Fruit fly (Drosophila melanogaster) whole organism, embryonic: ENCODE results near the gene CG7506.

Experiments used
- ATbp ChIP-seq: fragments of 200-800 bp; sonication (Bioruptor generic); optimal IDR thresholded peaks from 2 replicates; lab custom pipeline; 2017; ENCODE audit warnings: missing biosample characterization, mild to moderate bottlenecking, missing genetic modification characterization, missing genetic modification reagents
- Awh ChIP-seq: fragments of 200-800 bp; sonication (Bioruptor generic); IDR thresholded peaks from 2 replicates; pipeline ENCODE4, ENCODE4 v1.3.6; 2022; ENCODE audit warnings: missing biosample characterization, missing genetic modification characterization
- BtbVII ChIP-seq: fragments of 200-800 bp; sonication (Bioruptor generic); optimal IDR thresholded peaks from 3 replicates; lab custom pipeline; 2017; ENCODE audit warnings: missing biosample characterization, mild to moderate bottlenecking, missing genetic modification characterization
- CG10274 ChIP-seq: fragments of 200-800 bp; sonication (Bioruptor generic); optimal IDR thresholded peaks from 3 replicates; lab custom pipeline; 2017; ENCODE audit warnings: missing biosample characterization, mild to moderate bottlenecking, missing genetic modification characterization
- CG12219 ChIP-seq: fragments of 200-800 bp; sonication (Bioruptor generic); optimal IDR thresholded peaks from 3 replicates; lab custom pipeline; 2018; ENCODE audit warnings: missing biosample characterization, mild to moderate bottlenecking, missing genetic modification characterization
- CG1233 ChIP-seq: fragments of 200-800 bp; sonication (Bioruptor generic); optimal IDR thresholded peaks from 4 replicates; lab custom pipeline; 2018; ENCODE audit warnings: missing biosample characterization, mild to moderate bottlenecking, missing genetic modification characterization
- CG13624 ChIP-seq: fragments of 200-800 bp; sonication (Bioruptor generic); optimal IDR thresholded peaks from 2 replicates; lab custom pipeline; 2016; ENCODE audit warnings: missing biosample characterization, missing genetic modification characterization
- CG14014 ChIP-seq: fragments of 200-800 bp; sonication (Bioruptor generic); IDR thresholded peaks from 2 replicates; pipeline ENCODE4 v1.3.6; 2022; ENCODE audit warnings: missing biosample characterization, missing genetic modification characterization
- CG1603 ChIP-seq: fragments of 200-800 bp; sonication (Bioruptor generic); optimal IDR thresholded peaks from 2 replicates; lab custom pipeline; 2019; ENCODE audit warnings: missing biosample characterization, mild to moderate bottlenecking, missing genetic modification characterization, moderate library complexity
- CG1832 ChIP-seq: fragments of 200-800 bp; sonication (Bioruptor generic); optimal IDR thresholded peaks from 2 replicates; lab custom pipeline; 2017; ENCODE audit warnings: missing biosample characterization, mild to moderate bottlenecking, missing genetic modification characterization, inconsistent platforms
- CG18619 ChIP-seq: fragments of 200-800 bp; sonication (Bioruptor generic); optimal IDR thresholded peaks from 3 replicates; lab custom pipeline; 2017; ENCODE audit warnings: missing biosample characterization, mild to moderate bottlenecking, missing genetic modification characterization
- CG2116 ChIP-seq: fragments of 200-800 bp; sonication (Bioruptor generic); optimal IDR thresholded peaks from 3 replicates; lab custom pipeline; 2018; ENCODE audit warnings: missing biosample characterization, mild to moderate bottlenecking, missing genetic modification characterization
- CG2875 ChIP-seq: fragments of 200-800 bp; sonication (Bioruptor generic); optimal IDR thresholded peaks from 2 replicates; lab custom pipeline; 2017; ENCODE audit warnings: missing biosample characterization, mild to moderate bottlenecking, missing genetic modification characterization, missing genetic modification reagents
- CG31224 ChIP-seq: fragments of 200-800 bp; sonication (Bioruptor generic); IDR thresholded peaks from 2 replicates; pipeline ENCODE4 v1.3.6; 2022; ENCODE audit warnings: missing biosample characterization, missing genetic modification characterization
- CG34422 ChIP-seq: fragments of 200-800 bp; sonication (Bioruptor generic); IDR thresholded peaks from 3 replicates; pipeline ENCODE4 v1.3.6; 2022; ENCODE audit warnings: missing biosample characterization, missing genetic modification characterization
- CG6813 ChIP-seq: fragments of 200-800 bp; sonication (Bioruptor generic); optimal IDR thresholded peaks from 2 replicates; lab custom pipeline; 2017; ENCODE audit warnings: missing biosample characterization, missing genetic modification characterization, mild to moderate bottlenecking, moderate library complexity, missing genetic modification reagents
- CG9797 ChIP-seq: fragments of 200-800 bp; sonication (Bioruptor generic); optimal IDR thresholded peaks from 3 replicates; lab custom pipeline; 2018; ENCODE audit warnings: missing biosample characterization, mild to moderate bottlenecking, missing genetic modification characterization
- CrebB ChIP-seq: fragments of 200-800 bp; sonication (Bioruptor generic); optimal IDR thresholded peaks from 3 replicates; lab custom pipeline; 2018; ENCODE audit warnings: missing biosample characterization, mild to moderate bottlenecking, missing genetic modification characterization
- Dbx ChIP-seq: fragments of 200-800 bp; sonication (Bioruptor generic); IDR thresholded peaks from 3 replicates; pipeline ENCODE4 v1.3.6; 2022; ENCODE audit warnings: missing biosample characterization, missing genetic modification characterization
- Ets65A ChIP-seq: fragments of 200-800 bp; sonication (Bioruptor generic); peaks from one replicate; lab custom pipeline; 2016; ENCODE audit warnings: missing biosample characterization, missing genetic modification characterization
- HLH3B ChIP-seq: fragments of 200-800 bp; sonication (Bioruptor generic); IDR thresholded peaks from 2 replicates; pipeline ENCODE4 v1.3.6; 2022; ENCODE audit warnings: missing biosample characterization, missing genetic modification characterization
- Hr3 ChIP-seq: fragments of 200-800 bp; sonication (Bioruptor generic); optimal IDR thresholded peaks from 3 replicates; lab custom pipeline; 2016; ENCODE audit warnings: missing biosample characterization, missing genetic modification characterization
- Jarid2 ChIP-seq: fragments of 200-800 bp; sonication (Bioruptor generic); optimal IDR thresholded peaks from 3 replicates; lab custom pipeline; 2017; ENCODE audit warnings: mild to moderate bottlenecking, missing biosample characterization, missing genetic modification reagents, missing genetic modification characterization
- Lpt ChIP-seq: fragments of >200 bp; optimal IDR thresholded peaks from 2 replicates; lab custom pipeline; 2018; ENCODE audit warnings: missing biosample characterization, missing genetic modification characterization
- NfI ChIP-seq: fragments of 200-800 bp; sonication (Bioruptor generic); optimal IDR thresholded peaks from 3 replicates; lab custom pipeline; 2018; ENCODE audit warnings: missing biosample characterization, mild to moderate bottlenecking, missing genetic modification characterization, moderate library complexity
- Oaz ChIP-seq: fragments of 200-800 bp; sonication (Bioruptor generic); IDR thresholded peaks from 2 replicates; pipeline ENCODE4 v1.3.6; 2022; ENCODE audit warnings: missing biosample characterization, missing genetic modification characterization
- Rfx ChIP-seq: fragments of 200-800 bp; sonication (Bioruptor generic); IDR thresholded peaks from 2 replicates; pipeline ENCODE4 v1.3.6; 2022; ENCODE audit warnings: missing biosample characterization, missing genetic modification characterization
- Scr ChIP-seq: fragments of 200-800 bp; sonication (Bioruptor generic); IDR thresholded peaks from 2 replicates; pipeline ENCODE4 v1.3.6; 2022; ENCODE audit warnings: missing biosample characterization, missing genetic modification characterization; ENCODE audit not compliant: partially characterized antibody
- Trl ChIP-seq, 3 experiments: fragments of >200 bp in 2 of 3; fragments of 200-800 bp in 1 of 3; sonication (Bioruptor generic) in 1 of 3; optimal IDR thresholded peaks; 2 replicates in 1 of 3; 3 replicates in 2 of 3; lab custom pipeline; 2016 to 2017; ENCODE audit warnings: missing biosample characterization in 1 of 3, missing genetic modification characterization in 1 of 3
- amos ChIP-seq: fragments of 200-800 bp; sonication (Bioruptor generic); IDR thresholded peaks from 2 replicates; pipeline ENCODE4 v1.3.6; 2022; ENCODE audit warnings: missing biosample characterization, missing genetic modification characterization; ENCODE audit not compliant: partially characterized antibody
- ara ChIP-seq: fragments of 200-800 bp; sonication (Bioruptor generic); IDR thresholded peaks from 2 replicates; pipeline ENCODE4 v1.3.6; 2022; ENCODE audit warnings: missing biosample characterization, missing genetic modification characterization
- cad ChIP-seq: fragments of >200 bp; optimal IDR thresholded peaks from 2 replicates; lab custom pipeline; 2017; ENCODE audit warnings: missing biosample characterization, missing genetic modification characterization
- cato ChIP-seq: fragments of 200-800 bp; sonication (Bioruptor generic); optimal IDR thresholded peaks from 2 replicates; lab custom pipeline; 2016; ENCODE audit warnings: missing biosample characterization, missing genetic modification characterization, borderline replicate concordance
- dan ChIP-seq: fragments of 200-800 bp; sonication (Bioruptor generic); IDR thresholded peaks from 2 replicates; pipeline ENCODE4 v1.3.6; 2022; ENCODE audit warnings: missing biosample characterization, missing genetic modification characterization
- dpn ChIP-seq, 2 experiments: fragments of 200-800 bp; sonication (Bioruptor generic); optimal IDR thresholded peaks; 3 replicates each; lab custom pipeline; 2016; ENCODE audit warnings: missing biosample characterization in 2 of 2, missing genetic modification characterization in 2 of 2
- fd3F ChIP-seq: fragments of 200-800 bp; sonication (Bioruptor generic); optimal IDR thresholded peaks from 2 replicates; lab custom pipeline; 2018; ENCODE audit warnings: missing biosample characterization, mild to moderate bottlenecking, missing genetic modification characterization, moderate library complexity
- fd64A ChIP-seq: fragments of 200-800 bp; sonication (Bioruptor generic); optimal IDR thresholded peaks from 3 replicates; lab custom pipeline; 2018; ENCODE audit warnings: missing biosample characterization, mild to moderate bottlenecking, missing genetic modification characterization
- ftz-f1 ChIP-seq: fragments of 200-800 bp; sonication (Bioruptor generic); optimal IDR thresholded peaks from 2 replicates; lab custom pipeline; 2016; ENCODE audit warnings: missing biosample characterization, missing genetic modification characterization
- gcm2 ChIP-seq: fragments of 200-800 bp; sonication (Bioruptor generic); optimal IDR thresholded peaks from 2 replicates; lab custom pipeline; 2016; ENCODE audit warnings: missing biosample characterization, missing genetic modification characterization
- gfzf ChIP-seq: fragments of 200-800 bp; sonication (Bioruptor generic); optimal IDR thresholded peaks from 2 replicates; lab custom pipeline; 2016; ENCODE audit warnings: missing biosample characterization, mild to moderate bottlenecking, missing genetic modification characterization, moderate library complexity
- grau ChIP-seq: fragments of 200-800 bp; optimal IDR thresholded peaks from 3 replicates; lab custom pipeline; 2019; ENCODE audit warnings: missing biosample characterization, mild to moderate bottlenecking, missing genetic modification characterization, moderate library complexity
- h ChIP-seq: fragments of >200 bp; optimal IDR thresholded peaks from 2 replicates; lab custom pipeline; 2017
- her ChIP-seq: fragments of 200-800 bp; sonication (Bioruptor generic); optimal IDR thresholded peaks from 2 replicates; lab custom pipeline; 2016; ENCODE audit warnings: missing biosample characterization, missing genetic modification characterization
- inv ChIP-seq: fragments of 200-800 bp; sonication (Bioruptor generic); IDR thresholded peaks from 2 replicates; pipeline ENCODE4 v1.3.6; 2022; ENCODE audit warnings: missing biosample characterization, missing genetic modification characterization; ENCODE audit not compliant: partially characterized antibody
- klu ChIP-seq: fragments of 200-800 bp; sonication (Bioruptor generic); IDR thresholded peaks from 2 replicates; pipeline ENCODE4 v1.3.6; 2022; ENCODE audit warnings: missing biosample characterization, missing genetic modification characterization
- mam ChIP-seq: fragments of 200-800 bp; sonication (Bioruptor generic); optimal IDR thresholded peaks from 3 replicates; lab custom pipeline; 2016; ENCODE audit warnings: missing biosample characterization, missing genetic modification characterization
- nau ChIP-seq: fragments of 200-800 bp; sonication (Bioruptor generic); optimal IDR thresholded peaks from 3 replicates; lab custom pipeline; 2017; ENCODE audit warnings: missing biosample characterization, mild to moderate bottlenecking, missing genetic modification characterization, missing genetic modification reagents
- pita ChIP-seq: fragments of 200-800 bp; sonication (Bioruptor generic); optimal IDR thresholded peaks from 2 replicates; lab custom pipeline; 2017; ENCODE audit warnings: missing biosample characterization, mild to moderate bottlenecking, missing genetic modification characterization
- rib ChIP-seq: fragments of 200-800 bp; sonication (Bioruptor generic); IDR thresholded peaks from 2 replicates; pipeline ENCODE4 v1.3.6; 2022; ENCODE audit warnings: missing biosample characterization, missing genetic modification characterization
- tna ChIP-seq: fragments of 200-800 bp; sonication (Bioruptor generic); IDR thresholded peaks from 2 replicates; pipeline ENCODE4 v1.3.6; 2022; ENCODE audit warnings: missing biosample characterization, missing genetic modification characterization; ENCODE audit not compliant: partially characterized antibody

Gene CG7506

DNA sequence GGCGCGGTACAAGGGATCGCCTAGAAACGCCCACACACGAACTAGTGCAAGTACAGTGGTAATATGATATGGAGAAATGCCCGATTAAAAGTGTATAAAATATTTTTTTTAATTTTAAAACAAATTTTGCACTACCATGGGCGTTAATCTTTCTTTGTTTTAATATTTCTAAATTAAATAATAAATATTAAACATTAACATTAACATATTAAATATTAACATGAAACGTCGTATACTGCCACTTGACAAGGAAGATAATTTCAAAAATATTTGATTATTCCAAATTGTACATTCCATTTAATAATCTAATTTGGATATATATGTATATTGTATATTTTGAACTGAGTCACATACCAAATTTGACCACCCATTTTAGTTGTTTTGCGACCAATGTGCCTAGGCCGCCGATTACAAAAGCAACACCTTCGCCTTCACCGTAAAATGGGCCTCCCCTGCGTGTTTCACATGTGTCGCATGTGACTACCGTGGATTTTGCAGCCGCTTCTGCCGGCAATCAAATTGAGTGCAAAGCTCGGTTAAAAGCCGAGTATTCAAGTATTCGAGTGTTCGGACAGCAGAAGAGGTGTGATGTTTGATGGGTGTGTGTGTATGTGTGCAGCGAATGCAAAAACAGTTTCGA is 49.2 kb downstream of the CG7506 start (continued):
- TF ChIP-seq ATbp (GFP tag; lab: Kevin White, UChicago): peak; percentile 10
- TF ChIP-seq CG1832 (GFP tag; lab: Kevin White, UChicago): no peak
- TF ChIP-seq dan (GFP tag; lab: Robert Waterston, UW): no peak
- TF ChIP-seq CG9797 (GFP tag; lab: Kevin White, UChicago): no peak
- TF ChIP-seq Ets65A (GFP tag; lab: Kevin White, UChicago): peak; percentile 17
- no peak for TF ChIP-seq CrebB (tag; lab: Kevin White, UChicago)
- TF ChIP-seq Scr: no peak
- TF ChIP-seq fd3F (GFP tag; lab: Kevin White, UChicago): no peak
- 0 out of 2 replicates have a peak, but pooled peaks have one; percentile 4 for TF ChIP-seq Oaz (GFP tag; lab: Robert Waterston, UW)
- no peak for TF ChIP-seq cato (GFP tag; lab: Kevin White, UChicago)
- no peak for TF ChIP-seq amos (GFP tag; lab: Robert Waterston, UW)
- TF ChIP-seq CG2116 (GFP tag; lab: Kevin White, UChicago): no peak
- TF ChIP-seq CG34422 (GFP tag; lab: Robert Waterston, UW): no peak
- no peak; the same call in 1 of the 2 replicates for TF ChIP-seq ara (GFP tag; lab: Robert Waterston, UW)
- peak; percentile 71 for TF ChIP-seq grau
- no peak for TF ChIP-seq gcm2
- TF ChIP-seq Rfx (GFP tag; lab: Robert Waterston, UW): no peak
- TF ChIP-seq fd64A: no peak
- no peak for TF ChIP-seq ftz-f1 (GFP tag; lab: Kevin White, UChicago)
- no peak for TF ChIP-seq CG1603 (tag; lab: Kevin White, UChicago)
- no peak for TF ChIP-seq nau (GFP tag; lab: Kevin White, UChicago)
- no peak for TF ChIP-seq NfI (GFP tag; lab: Kevin White, UChicago)
- no peak for TF ChIP-seq CG12219
- no peak for TF ChIP-seq CG31224 (GFP tag; lab: Robert Waterston, UW)
- TF ChIP-seq tna (GFP tag; lab: Robert Waterston, UW): no peak
- TF ChIP-seq CG1233 (GFP tag; lab: Kevin White, UChicago): no peak
- no peak for TF ChIP-seq Dbx (GFP tag; lab: Robert Waterston, UW)
- TF ChIP-seq BtbVII: no peak
- TF ChIP-seq dpn (GFP tag; optimal IDR thresholded peaks at IDR 0.05; lab: Kevin White, UChicago): peak in 1 of 2 experiments; percentile 26
- TF ChIP-seq Lpt (GFP tag; lab: Kevin White, UChicago): no peak
- no peak for TF ChIP-seq gfzf (GFP tag; lab: Kevin White, UChicago)
- TF ChIP-seq CG14014: no peak
- no peak for TF ChIP-seq CG18619
- TF ChIP-seq HLH3B (GFP tag; lab: Robert Waterston, UW): no peak
- TF ChIP-seq klu (GFP tag; lab: Robert Waterston, UW): no peak
- no peak for TF ChIP-seq pita (GFP tag; lab: Kevin White, UChicago)
- TF ChIP-seq inv: no peak
- no peak for TF ChIP-seq rib (GFP tag; lab: Robert Waterston, UW)
- no peak for TF ChIP-seq Awh (GFP tag; lab: Robert Waterston, UW)
- peak; percentile 29 for TF ChIP-seq CG2875 (GFP tag; lab: Kevin White, UChicago)
- no peak for TF ChIP-seq CG6813 (GFP tag; lab: Kevin White, UChicago)
- no peak for TF ChIP-seq Trl (optimal IDR thresholded peaks at IDR 0.05; lab: Kevin White, UChicago)
- TF ChIP-seq Trl (GFP tag; optimal IDR thresholded peaks at IDR 0.05; lab: Kevin White, UChicago): no peak
- TF ChIP-seq h (lab: Kevin White, UChicago): no peak
- no peak for TF ChIP-seq mam (GFP tag; lab: Kevin White, UChicago)
- no peak for TF ChIP-seq cad (GFP tag; lab: Kevin White, UChicago)
- no peak for TF ChIP-seq Jarid2 (GFP tag; lab: Kevin White, UChicago)
- peak; percentile 38 for TF ChIP-seq Hr3 (GFP tag; lab: Kevin White, UChicago)
- TF ChIP-seq CG10274: no peak
- no peak for TF ChIP-seq her
- TF ChIP-seq CG13624 (GFP tag; lab: Kevin White, UChicago): no peak
